Fruit fly (Drosophila melanogaster) Kc167 (cell line): ENCODE data around the gene Pax.

Source experiments
- Myc ChIP-seq: fragments of >200 bp; optimal IDR thresholded peaks from 2 replicates; lab custom pipeline; 2017; ENCODE audit warnings: missing external identifiers
- Sin3A ChIP-seq: fragments of >200 bp; optimal IDR thresholded peaks from 2 replicates; lab custom pipeline; 2018; ENCODE audit warnings: missing external identifiers
- h ChIP-seq: fragments of >200 bp; optimal IDR thresholded peaks from 3 replicates; lab custom pipeline; 2018; ENCODE audit warnings: missing external identifiers
- insv ChIP-seq: fragments of >200 bp; optimal IDR thresholded peaks from 3 replicates; lab custom pipeline; 2018; ENCODE audit warnings: missing external identifiers
- psq ChIP-seq: fragments of >200 bp; optimal IDR thresholded peaks from 2 replicates; lab custom pipeline; 2017; ENCODE audit warnings: missing external identifiers
- ttk ChIP-seq: sonication (Bioruptor generic); optimal IDR thresholded peaks from 2 replicates; lab custom pipeline; 2017; ENCODE audit warnings: missing external identifiers

The Pax gene

DNA sequence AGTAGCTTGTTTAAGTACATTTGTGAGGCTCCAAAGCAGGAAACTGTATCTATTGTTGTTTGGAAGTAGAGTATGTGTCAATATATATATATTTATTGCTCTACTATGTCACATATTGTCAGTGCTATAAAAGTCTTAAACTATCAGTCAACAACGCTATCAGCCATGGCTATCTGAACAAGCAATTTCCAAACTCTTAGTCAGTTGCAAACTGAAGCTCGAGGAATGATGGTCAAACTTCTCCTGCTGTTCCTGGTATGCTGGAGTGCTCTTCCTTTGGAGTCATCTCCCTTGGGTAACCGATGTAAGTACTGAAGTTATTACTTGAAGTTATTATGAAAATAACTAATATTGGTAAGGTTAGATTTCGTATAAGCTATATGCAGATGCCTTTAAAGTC, 7.5 kb downstream of the Pax start, which contains the start of gene lectin-37Db:
TSS of gene lectin-37Db (plus strand) at position 204 of the 400 bp plus-strand sequence.
- no peak for TF ChIP-seq ttk
- TF ChIP-seq h (lab: Kevin White, UChicago) = no peak
- no peak for TF ChIP-seq Myc (lab: Kevin White, UChicago)
- no peak for TF ChIP-seq psq (lab: Kevin White, UChicago)
- no peak for TF ChIP-seq Sin3A (lab: Kevin White, UChicago)
- no peak for TF ChIP-seq insv (lab: Kevin White, UChicago)

DNA sequence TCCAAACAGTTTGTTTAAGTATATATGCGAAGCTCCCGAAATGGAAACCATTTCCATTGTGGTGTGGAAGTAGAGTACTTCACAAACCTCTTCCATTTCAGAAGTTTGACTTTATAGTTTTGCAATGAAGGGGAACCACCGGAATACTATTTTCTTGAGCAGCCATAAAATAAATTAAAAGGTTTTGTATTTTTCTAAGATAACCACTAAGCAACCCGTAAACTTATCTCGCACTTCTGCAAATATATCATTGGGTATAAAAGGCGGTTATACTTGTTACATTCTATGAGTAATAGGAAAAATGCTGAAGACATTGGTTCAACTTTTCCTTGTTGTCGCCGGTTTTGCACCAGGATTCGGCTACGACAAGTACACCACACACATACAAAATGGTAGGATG, 8.4 kb downstream of the Pax start, which contains the start of gene lectin-37Da:
TSS of gene lectin-37Da (plus strand) at position 301 of the 400 bp plus-strand sequence.
- TF ChIP-seq ttk (no peak), insv (lab: Kevin White, UChicago) (no peak), h (lab: Kevin White, UChicago) (no peak), psq (lab: Kevin White, UChicago) (no peak), Myc (lab: Kevin White, UChicago) (no peak), Sin3A (lab: Kevin White, UChicago) (no peak)

DNA sequence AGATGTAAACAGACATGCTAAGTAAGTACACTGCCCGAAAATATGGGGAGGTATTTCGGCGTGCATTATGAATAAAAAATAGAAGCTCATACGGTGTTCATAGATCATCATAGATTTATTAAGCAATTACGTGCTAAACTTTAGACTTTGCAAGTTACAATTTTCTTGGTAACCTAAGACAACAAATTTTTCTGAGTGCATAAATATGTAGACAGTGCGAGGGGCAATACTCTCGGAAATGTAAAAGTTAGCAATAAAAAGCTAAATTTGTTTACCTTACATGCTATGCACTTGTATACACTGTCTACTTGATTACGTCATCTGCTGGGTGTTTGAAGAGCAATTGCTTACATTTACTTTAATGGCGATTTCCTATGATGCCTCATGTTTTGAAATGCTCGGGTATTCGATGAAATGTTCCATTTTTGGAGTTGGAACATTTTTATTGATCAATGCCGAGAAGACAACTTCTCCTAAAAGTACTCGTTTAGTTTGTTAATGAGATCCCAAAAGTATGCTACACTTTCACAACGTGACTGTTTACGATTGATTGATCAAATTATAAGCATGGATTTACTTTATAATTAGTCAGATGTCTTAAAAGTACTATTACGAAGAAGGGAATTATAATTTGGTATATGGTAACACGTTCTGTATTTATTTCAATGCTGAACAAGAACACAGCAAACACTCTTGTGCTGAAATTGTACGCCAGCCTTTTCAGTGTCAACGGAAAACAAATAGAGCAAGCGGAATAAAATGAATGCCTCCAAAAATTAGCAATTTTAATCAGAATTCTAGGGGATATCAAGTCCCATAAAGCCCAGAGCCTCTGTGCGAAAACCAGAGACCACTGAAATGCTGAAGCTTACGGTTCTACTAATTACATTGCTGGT, 9.5 kb downstream of the Pax start, which contains the start of gene Lectin-galC1:
TSS of gene Lectin-galC1 (plus strand) at position 846 of the 896 bp plus-strand sequence.
- TF ChIP-seq ttk (no peak), psq (lab: Kevin White, UChicago) (no peak), Myc (lab: Kevin White, UChicago) (no peak), Sin3A (lab: Kevin White, UChicago) (no peak)

DNA sequence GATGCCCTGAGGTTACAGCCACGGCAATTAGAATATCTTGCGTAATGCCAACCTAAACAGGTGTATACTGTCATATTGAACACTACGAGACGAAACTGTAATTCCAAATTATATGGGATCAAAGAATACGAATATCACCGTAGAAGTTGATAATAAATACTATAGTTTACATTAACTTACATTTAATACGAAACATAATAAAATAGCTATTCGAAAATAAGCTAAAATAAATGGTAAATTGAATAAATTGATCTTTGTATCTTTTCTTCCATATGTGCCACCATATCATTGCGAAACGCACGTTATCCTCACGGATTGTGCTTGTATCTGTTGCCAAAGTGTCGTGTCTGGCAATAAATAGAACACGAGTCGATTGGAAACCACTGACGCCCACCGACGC, 10.5 kb downstream of the Pax start:
- TF ChIP-seq Sin3A (lab: Kevin White, UChicago) = no peak
- no peak for TF ChIP-seq Myc (lab: Kevin White, UChicago)
- no peak for TF ChIP-seq psq (lab: Kevin White, UChicago)
- no peak for TF ChIP-seq h (lab: Kevin White, UChicago)

DNA sequence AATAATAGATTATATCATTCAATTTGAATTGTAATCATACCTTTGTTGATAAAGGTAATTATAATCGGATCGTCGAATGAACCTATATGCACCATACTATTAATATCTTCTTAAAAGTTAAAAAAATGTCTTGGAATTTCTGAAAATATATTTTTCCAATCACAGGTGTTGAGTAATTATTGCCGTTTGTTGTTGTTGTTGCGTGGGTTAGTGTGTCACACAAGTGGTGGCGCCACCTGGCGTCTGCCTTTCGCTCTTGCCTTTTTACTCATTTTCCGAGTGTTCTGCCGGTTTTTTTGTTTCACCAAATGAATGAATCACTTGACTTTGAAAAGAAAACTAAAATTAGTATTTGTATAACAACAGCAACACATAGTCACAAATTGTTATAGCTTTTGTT, 11.3 kb downstream of the Pax start:
- TF ChIP-seq Myc (lab: Kevin White, UChicago) (no peak), insv (lab: Kevin White, UChicago) (no peak), psq (lab: Kevin White, UChicago) (no peak), ttk (no peak), Sin3A (lab: Kevin White, UChicago) (no peak), h (lab: Kevin White, UChicago) (no peak)

DNA sequence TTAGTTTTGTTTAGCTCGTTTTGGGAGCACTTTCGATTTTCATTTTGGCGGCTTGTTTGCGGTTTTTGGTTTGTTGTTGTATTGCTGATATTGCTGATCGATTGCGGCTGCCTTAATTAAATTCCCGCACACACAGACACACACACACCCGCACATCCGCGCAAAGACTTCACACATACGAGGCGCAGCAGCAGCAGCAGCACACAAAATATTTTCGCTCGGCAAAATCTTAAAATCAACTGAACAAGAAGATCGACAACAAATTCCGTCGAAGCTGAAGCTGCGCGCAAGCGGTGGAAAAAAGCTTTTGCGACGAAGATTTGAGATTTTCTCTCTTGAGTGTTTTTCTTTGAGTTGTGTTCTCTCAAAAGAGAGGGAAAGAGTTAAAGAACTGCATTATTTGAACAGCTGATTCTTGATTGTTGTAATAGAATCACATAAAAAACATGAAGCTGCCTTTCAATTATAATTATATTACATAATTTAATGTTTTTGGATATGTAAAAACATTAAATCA, 12.1 kb downstream of the Pax start:
- TF ChIP-seq insv (lab: Kevin White, UChicago) = no peak
- TF ChIP-seq Myc (lab: Kevin White, UChicago) = no peak
- no peak for TF ChIP-seq Sin3A (lab: Kevin White, UChicago)
- no peak for TF ChIP-seq h (lab: Kevin White, UChicago)
- TF ChIP-seq ttk = no peak
- no peak for TF ChIP-seq psq (lab: Kevin White, UChicago)

DNA sequence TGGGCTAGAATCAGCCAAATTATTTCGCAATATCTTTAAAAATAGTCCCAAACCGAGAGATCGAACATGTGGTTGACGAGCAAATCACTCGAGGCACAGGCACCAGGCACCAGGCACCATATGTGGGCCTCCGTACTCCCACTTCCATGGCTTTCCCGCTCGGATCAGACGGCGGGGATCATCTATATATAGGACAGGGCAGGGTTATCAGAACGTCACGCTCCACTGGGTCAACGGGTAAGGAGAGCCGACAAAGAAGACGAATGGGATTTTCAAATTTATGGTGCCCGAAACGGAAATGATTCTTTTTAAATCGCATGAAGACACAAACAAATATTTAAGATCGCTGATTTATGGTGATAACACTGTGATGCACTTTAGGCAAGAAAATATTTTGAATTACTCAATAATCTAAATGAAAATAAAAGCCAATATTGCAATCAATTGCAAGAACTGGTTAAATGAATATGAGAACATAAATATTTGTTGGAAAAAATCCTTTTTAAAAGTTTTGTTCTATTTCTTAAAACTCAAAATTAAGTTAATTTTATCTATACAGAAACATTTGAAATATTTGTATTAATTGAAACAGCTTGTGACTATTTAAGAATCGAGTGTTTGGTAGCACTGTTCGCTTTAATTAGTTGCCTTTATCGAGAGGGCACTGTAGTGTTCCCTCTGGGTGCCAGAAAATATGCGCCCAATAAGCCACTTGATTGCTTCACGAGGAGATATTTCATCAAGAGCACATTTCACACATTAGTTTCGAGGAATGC, 13.1 kb downstream of the Pax start:
- no peak for TF ChIP-seq h (lab: Kevin White, UChicago)
- no peak for TF ChIP-seq Myc (lab: Kevin White, UChicago)
- TF ChIP-seq insv (lab: Kevin White, UChicago) = no peak
- no peak for TF ChIP-seq ttk
- no peak for TF ChIP-seq psq (lab: Kevin White, UChicago)
- no peak for TF ChIP-seq Sin3A (lab: Kevin White, UChicago)

DNA sequence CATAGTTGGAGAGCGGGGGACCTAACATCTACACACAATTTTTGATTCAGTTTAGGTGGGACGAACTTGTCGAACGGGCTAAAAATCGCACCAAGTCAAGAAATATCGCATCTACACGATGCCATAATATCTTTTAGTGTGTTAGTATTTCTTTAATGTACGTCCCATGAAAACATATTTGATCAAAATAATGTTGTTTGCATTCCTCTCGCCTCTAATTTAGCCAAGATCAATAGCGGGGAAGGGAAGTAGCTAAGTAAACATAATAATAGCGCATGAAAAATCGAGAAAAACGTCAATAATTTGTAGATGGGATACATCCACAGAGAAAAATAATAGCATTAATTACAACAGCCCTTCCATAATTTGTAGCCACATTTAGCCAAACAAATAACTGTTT, 14.4 kb downstream of the Pax start:
- TF ChIP-seq h (lab: Kevin White, UChicago) = no peak
- TF ChIP-seq insv (lab: Kevin White, UChicago) = no peak
- TF ChIP-seq ttk = no peak
- TF ChIP-seq psq (lab: Kevin White, UChicago) = no peak
- TF ChIP-seq Sin3A (lab: Kevin White, UChicago) = no peak
- TF ChIP-seq Myc (lab: Kevin White, UChicago) = no peak

DNA sequence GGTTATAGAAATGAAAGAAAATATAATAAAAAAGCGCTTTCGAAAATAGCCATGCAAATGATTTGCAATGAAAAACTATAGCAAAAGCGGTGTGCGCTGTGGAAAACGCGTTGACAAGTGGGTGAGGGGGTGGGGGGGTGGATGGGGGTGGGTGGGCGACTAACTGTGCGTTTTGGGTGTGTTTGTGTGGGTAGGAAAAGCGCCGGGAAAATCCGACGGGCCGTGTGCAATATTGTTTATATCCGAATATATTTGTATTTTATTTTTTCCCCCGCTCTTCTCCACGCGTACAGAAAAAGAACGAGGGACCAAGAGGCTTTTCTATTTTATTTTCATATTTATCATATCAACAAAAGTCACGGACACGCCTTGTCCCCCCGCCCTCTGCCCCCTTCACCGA, 20.0 kb downstream of the Pax start:
- no peak for TF ChIP-seq insv (lab: Kevin White, UChicago)
- no peak for TF ChIP-seq Sin3A (lab: Kevin White, UChicago)
- no peak for TF ChIP-seq Myc (lab: Kevin White, UChicago)
- no peak for TF ChIP-seq ttk
- TF ChIP-seq h (lab: Kevin White, UChicago) = no peak
- TF ChIP-seq psq (lab: Kevin White, UChicago) = no peak

DNA sequence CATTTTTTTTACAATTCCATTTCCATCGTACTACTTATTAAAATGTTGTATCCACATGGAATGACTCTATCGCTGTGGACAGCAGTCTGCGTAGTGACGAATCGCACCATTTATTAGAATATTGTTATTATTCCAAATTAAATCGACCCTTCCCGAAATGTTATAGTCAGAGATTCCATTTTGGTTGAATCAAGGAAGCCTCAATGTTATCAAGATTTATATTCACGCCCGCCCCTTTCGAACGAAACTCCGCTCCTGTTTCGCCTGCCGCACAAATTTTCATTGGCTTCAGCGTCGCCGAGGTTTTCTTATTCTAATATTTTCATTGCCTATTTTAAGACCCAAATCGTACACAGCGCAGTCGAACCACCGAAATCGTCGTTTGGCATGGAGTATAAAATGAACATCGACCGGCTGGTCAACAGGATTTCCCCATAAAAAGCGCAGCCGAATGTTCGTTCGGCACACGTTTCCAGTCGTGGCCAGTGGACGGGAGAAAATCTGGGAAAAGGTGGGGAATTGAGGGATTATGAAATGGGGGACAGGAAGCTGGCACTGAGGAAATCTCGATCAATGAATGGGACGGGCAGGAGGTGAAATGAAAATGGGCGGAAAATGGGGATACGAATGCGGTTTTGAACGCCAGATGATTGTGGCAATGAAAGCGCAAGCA, 20.6 kb downstream of the Pax start:
- TF ChIP-seq insv (lab: Kevin White, UChicago) (no peak), ttk (no peak), psq (lab: Kevin White, UChicago) (no peak), Myc (lab: Kevin White, UChicago) (no peak), Sin3A (lab: Kevin White, UChicago) (no peak), h (lab: Kevin White, UChicago) (no peak)

DNA sequence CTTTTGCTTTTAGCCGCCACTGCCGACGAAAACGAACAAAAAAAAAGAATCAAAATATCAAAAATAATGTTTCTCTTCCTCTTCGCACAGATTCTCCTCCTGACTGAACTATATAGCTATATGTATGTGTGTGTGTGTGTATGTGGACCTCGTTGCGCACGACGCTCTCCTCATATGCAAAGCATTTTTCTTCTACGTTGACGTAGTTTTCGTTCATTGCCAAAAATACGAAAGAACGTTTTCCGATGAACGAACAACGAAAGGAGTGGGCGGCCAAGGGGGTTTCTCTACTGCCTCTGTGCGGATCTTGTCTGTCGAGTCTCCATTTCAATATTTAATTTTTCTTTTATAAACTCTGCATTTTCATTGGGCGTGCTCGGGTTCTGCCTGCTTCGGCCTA, 21.6 kb downstream of the Pax start:
- TF ChIP-seq h (lab: Kevin White, UChicago) (no peak), insv (lab: Kevin White, UChicago) (no peak), psq (lab: Kevin White, UChicago) (no peak), Sin3A (lab: Kevin White, UChicago) (no peak), ttk (no peak), Myc (lab: Kevin White, UChicago) (no peak)
